Fruit fly (Drosophila melanogaster) whole organism, embryonic: ENCODE results near the gene Spn85F.

ENCODE experiments used
- Atf3 ChIP-seq: fragments of 200-800 bp; sonication (Bioruptor generic); optimal IDR thresholded peaks from 3 replicates; lab custom pipeline; 2016; ENCODE audit warnings: missing biosample characterization, missing genetic modification characterization
- Awh ChIP-seq: fragments of 200-800 bp; sonication (Bioruptor generic); IDR thresholded peaks from 2 replicates; pipeline ENCODE4, ENCODE4 v1.3.6; 2022; ENCODE audit warnings: missing biosample characterization, missing genetic modification characterization
- B-H1 ChIP-seq: fragments of 200-800 bp; sonication (Bioruptor generic); IDR thresholded peaks from 3 replicates; pipeline ENCODE4 v1.3.6; 2022; ENCODE audit warnings: missing biosample characterization, missing genetic modification characterization
- CG1024 ChIP-seq: fragments of 200-800 bp; sonication (Bioruptor generic); IDR thresholded peaks from 2 replicates; pipeline ENCODE4 v1.3.6; 2022; ENCODE audit warnings: missing biosample characterization, missing genetic modification characterization
- CG11560 ChIP-seq: fragments of 200-800 bp; sonication (Bioruptor generic); IDR thresholded peaks from 3 replicates; pipeline ENCODE4 v1.3.6; 2022; ENCODE audit warnings: missing biosample characterization, missing genetic modification characterization
- CG12236 ChIP-seq: fragments of 200-800 bp; sonication (Bioruptor generic); optimal IDR thresholded peaks from 2 replicates; lab custom pipeline; 2016; ENCODE audit warnings: missing biosample characterization, missing genetic modification characterization
- CG12299 ChIP-seq: fragments of 200-800 bp; sonication (Bioruptor generic); optimal IDR thresholded peaks from 2 replicates; lab custom pipeline; 2018; ENCODE audit warnings: missing biosample characterization, mild to moderate bottlenecking, missing genetic modification characterization
- CG12659 ChIP-seq: fragments of 200-800 bp; sonication (Bioruptor generic); optimal IDR thresholded peaks from 3 replicates; lab custom pipeline; 2017; ENCODE audit warnings: mild to moderate bottlenecking, missing biosample characterization, missing genetic modification reagents, missing genetic modification characterization
- CG12744 ChIP-seq: fragments of 200-800 bp; sonication (Bioruptor generic); optimal IDR thresholded peaks from 2 replicates; lab custom pipeline; 2016; ENCODE audit warnings: missing biosample characterization, missing genetic modification characterization
- CG17328 ChIP-seq: fragments of 200-800 bp; sonication (Bioruptor generic); IDR thresholded peaks from 2 replicates; pipeline ENCODE4 v1.3.6; 2022; ENCODE audit warnings: missing biosample characterization, missing genetic modification characterization
- CG17612 ChIP-seq: fragments of 200-800 bp; sonication (Bioruptor generic); IDR thresholded peaks from 2 replicates; pipeline ENCODE4 v1.3.6; 2022; ENCODE audit warnings: missing biosample characterization, missing genetic modification characterization
- CG2129 ChIP-seq: fragments of 200-800 bp; sonication (Bioruptor generic); IDR thresholded peaks from 2 replicates; pipeline ENCODE4 v1.3.6; 2022; ENCODE audit warnings: missing biosample characterization, missing genetic modification characterization; ENCODE audit not compliant: partially characterized antibody
- CG31441 ChIP-seq: fragments of 200-800 bp; sonication (Bioruptor generic); IDR thresholded peaks from 2 replicates; pipeline ENCODE4 v1.3.6; 2022; ENCODE audit warnings: missing biosample characterization, missing genetic modification characterization
- CG43689 ChIP-seq: fragments of 200-800 bp; sonication (Bioruptor generic); IDR thresholded peaks from 2 replicates; pipeline ENCODE4 v1.3.6; 2022; ENCODE audit warnings: missing biosample characterization, missing genetic modification characterization
- CG6254 ChIP-seq: fragments of 200-800 bp; sonication (Bioruptor generic); optimal IDR thresholded peaks from 3 replicates; lab custom pipeline; 2017; ENCODE audit warnings: mild to moderate bottlenecking, missing biosample characterization, missing genetic modification reagents, missing genetic modification characterization
- CG6272 ChIP-seq: fragments of 200-800 bp; sonication (Bioruptor generic); IDR thresholded peaks from 2 replicates; pipeline ENCODE4 v1.3.6; 2022; ENCODE audit warnings: missing biosample characterization, missing genetic modification characterization
- CG7963 ChIP-seq: fragments of 200-800 bp; sonication (Bioruptor generic); IDR thresholded peaks from 3 replicates; pipeline ENCODE4 v1.3.6; 2022; ENCODE audit warnings: missing biosample characterization, missing genetic modification characterization; ENCODE audit not compliant: partially characterized antibody
- CG8290 ChIP-seq, 3 experiments: fragments of 200-800 bp; sonication (Bioruptor generic); optimal IDR thresholded peaks; 2 replicates each; lab custom pipeline; 2016 to 2019; ENCODE audit warnings: missing biosample characterization in 3 of 3, missing genetic modification characterization in 3 of 3, mild to moderate bottlenecking in 2 of 3, moderate library complexity in 1 of 3
- CG9609 ChIP-seq: fragments of 200-800 bp; sonication (Bioruptor generic); optimal IDR thresholded peaks from 3 replicates; lab custom pipeline; 2016; ENCODE audit warnings: missing biosample characterization, missing genetic modification characterization
- CG9817 ChIP-seq: fragments of 200-800 bp; sonication (Bioruptor generic); optimal IDR thresholded peaks from 2 replicates; lab custom pipeline; 2018; ENCODE audit warnings: missing biosample characterization, mild to moderate bottlenecking, missing genetic modification characterization, moderate library complexity
- CTCF ChIP-seq: fragments of 200-800 bp; sonication (Bioruptor generic); optimal IDR thresholded peaks from 2 replicates; lab custom pipeline; 2017; ENCODE audit warnings: missing biosample characterization, mild to moderate bottlenecking, missing genetic modification characterization, moderate library complexity
- Dad ChIP-seq: fragments of 200-800 bp; sonication (Bioruptor generic); optimal IDR thresholded peaks from 3 replicates; lab custom pipeline; 2016; ENCODE audit warnings: missing biosample characterization, missing genetic modification characterization
- Dip2 ChIP-seq: fragments of 200-800 bp; sonication (Bioruptor generic); IDR thresholded peaks from 2 replicates; pipeline ENCODE4 v1.3.6; 2022; ENCODE audit warnings: missing biosample characterization, missing genetic modification characterization
- ERR ChIP-seq: fragments of 200-800 bp; sonication (Bioruptor generic); optimal IDR thresholded peaks from 2 replicates; lab custom pipeline; 2016; ENCODE audit warnings: missing biosample characterization, missing genetic modification characterization
- HmgD ChIP-seq: fragments of 200-800 bp; sonication (Bioruptor generic); optimal IDR thresholded peaks from 3 replicates; lab custom pipeline; 2016; ENCODE audit warnings: missing biosample characterization, missing genetic modification characterization
- Hr3 ChIP-seq: fragments of 200-800 bp; sonication (Bioruptor generic); optimal IDR thresholded peaks from 3 replicates; lab custom pipeline; 2016; ENCODE audit warnings: missing biosample characterization, missing genetic modification characterization
- Lhr ChIP-seq: fragments of 200-800 bp; sonication (Bioruptor generic); optimal IDR thresholded peaks from 3 replicates; lab custom pipeline; 2017; ENCODE audit warnings: mild to moderate bottlenecking, missing biosample characterization, missing genetic modification reagents, missing genetic modification characterization
- Lim3 ChIP-seq: fragments of 200-800 bp; sonication (Bioruptor generic); IDR thresholded peaks from 2 replicates; pipeline ENCODE4 v1.3.6; 2022; ENCODE audit warnings: missing biosample characterization, missing genetic modification characterization
- NK7.1 ChIP-seq: fragments of 200-800 bp; sonication (Bioruptor generic); optimal IDR thresholded peaks from 3 replicates; lab custom pipeline; 2016; ENCODE audit warnings: missing biosample characterization, missing genetic modification characterization
- Nf-YA ChIP-seq: fragments of 200-800 bp; sonication (Bioruptor generic); IDR thresholded peaks from 2 replicates; pipeline ENCODE4 v1.3.6; 2022; ENCODE audit warnings: missing biosample characterization, missing genetic modification characterization
- Ptx1 ChIP-seq: fragments of 200-800 bp; sonication (Bioruptor generic); IDR thresholded peaks from 2 replicates; pipeline ENCODE4 v1.3.6; 2022; ENCODE audit warnings: missing biosample characterization, missing genetic modification characterization
- Sox102F ChIP-seq: fragments of 200-800 bp; sonication (Bioruptor generic); optimal IDR thresholded peaks from 2 replicates; lab custom pipeline; 2018; ENCODE audit warnings: missing biosample characterization, mild to moderate bottlenecking, missing genetic modification characterization, moderate library complexity
- ab ChIP-seq: fragments of 200-800 bp; sonication (Bioruptor generic); optimal IDR thresholded peaks from 2 replicates; lab custom pipeline; 2016; ENCODE audit warnings: missing biosample characterization, missing genetic modification characterization
- ase ChIP-seq: fragments of 200-800 bp; sonication (Bioruptor generic); IDR thresholded peaks from 3 replicates; pipeline ENCODE4 v1.3.6; 2022; ENCODE audit warnings: missing biosample characterization, missing genetic modification characterization
- bab2 ChIP-seq: fragments of 200-800 bp; sonication (Bioruptor generic); optimal IDR thresholded peaks from 2 replicates; lab custom pipeline; 2016; ENCODE audit warnings: missing biosample characterization, missing genetic modification characterization
- dimm ChIP-seq: fragments of 200-800 bp; sonication (Bioruptor generic); IDR thresholded peaks from 2 replicates; pipeline ENCODE4 v1.3.6; 2022; ENCODE audit warnings: missing biosample characterization, missing genetic modification characterization
- gro ChIP-seq: fragments of 200-800 bp; sonication (Bioruptor generic); optimal IDR thresholded peaks from 2 replicates; lab custom pipeline; 2016; ENCODE audit warnings: missing biosample characterization, missing genetic modification characterization
- hb ChIP-seq: fragments of 200-800 bp; sonication (Bioruptor generic); IDR thresholded peaks from 3 replicates; pipeline ENCODE4 v1.3.6; 2022; ENCODE audit warnings: missing biosample characterization, missing genetic modification characterization; ENCODE audit not compliant: partially characterized antibody
- jing ChIP-seq: fragments of 200-800 bp; sonication (Bioruptor generic); optimal IDR thresholded peaks from 2 replicates; lab custom pipeline; 2018; ENCODE audit warnings: missing biosample characterization, mild to moderate bottlenecking, missing genetic modification characterization
- kah ChIP-seq: fragments of 200-800 bp; sonication (Bioruptor generic); optimal IDR thresholded peaks from 2 replicates; lab custom pipeline; 2018; ENCODE audit warnings: missing biosample characterization, mild to moderate bottlenecking, missing genetic modification characterization
- kni ChIP-seq: fragments of 200-800 bp; sonication (Bioruptor generic); optimal IDR thresholded peaks from 3 replicates; lab custom pipeline; 2017; ENCODE audit warnings: mild to moderate bottlenecking, missing biosample characterization, missing genetic modification reagents, missing genetic modification characterization
- lab ChIP-seq: fragments of 200-800 bp; sonication (Bioruptor generic); optimal IDR thresholded peaks from 3 replicates; lab custom pipeline; 2017; ENCODE audit warnings: missing biosample characterization, missing genetic modification characterization, mild to moderate bottlenecking, moderate library complexity, missing genetic modification reagents
- lmd ChIP-seq: fragments of 200-800 bp; sonication (Bioruptor generic); IDR thresholded peaks from 2 replicates; pipeline ENCODE4 v1.3.6; 2022; ENCODE audit warnings: missing biosample characterization, missing genetic modification characterization
- nerfin-1 ChIP-seq: fragments of 200-800 bp; sonication (Bioruptor generic); optimal IDR thresholded peaks from 3 replicates; lab custom pipeline; 2019; ENCODE audit warnings: missing biosample characterization, mild to moderate bottlenecking, missing genetic modification characterization, moderate library complexity
- phol ChIP-seq: fragments of 200-800 bp; sonication (Bioruptor generic); optimal IDR thresholded peaks from 3 replicates; lab custom pipeline; 2018; ENCODE audit warnings: missing biosample characterization, mild to moderate bottlenecking, missing genetic modification characterization, moderate library complexity
- sd ChIP-seq: fragments of 200-800 bp; sonication (Bioruptor generic); optimal IDR thresholded peaks from 3 replicates; lab custom pipeline; 2018; ENCODE audit warnings: missing biosample characterization, mild to moderate bottlenecking, missing genetic modification characterization, moderate library complexity
- shn ChIP-seq: fragments of 200-800 bp; sonication (Bioruptor generic); optimal IDR thresholded peaks from 3 replicates; lab custom pipeline; 2016; ENCODE audit warnings: missing biosample characterization, missing genetic modification characterization
- sqz ChIP-seq: fragments of 200-800 bp; sonication (Bioruptor generic); optimal IDR thresholded peaks from 3 replicates; lab custom pipeline; 2018; ENCODE audit warnings: missing biosample characterization, mild to moderate bottlenecking, missing genetic modification characterization
- ttk ChIP-seq: fragments of 200-800 bp; sonication (Bioruptor generic); IDR thresholded peaks from 2 replicates; pipeline ENCODE4 v2.1.2; 2022; ENCODE audit warnings: missing biosample characterization, missing genetic modification characterization
- usp ChIP-seq: fragments of >200 bp; optimal IDR thresholded peaks from 2 replicates; lab custom pipeline; 2017; ENCODE audit warnings: missing biosample characterization, missing genetic modification characterization
- zen2 ChIP-seq: fragments of 200-800 bp; sonication (Bioruptor generic); IDR thresholded peaks from 3 replicates; pipeline ENCODE4 v1.3.6; 2022; ENCODE audit warnings: missing biosample characterization, missing genetic modification characterization; ENCODE audit not compliant: partially characterized antibody

Gene Spn85F

DNA sequence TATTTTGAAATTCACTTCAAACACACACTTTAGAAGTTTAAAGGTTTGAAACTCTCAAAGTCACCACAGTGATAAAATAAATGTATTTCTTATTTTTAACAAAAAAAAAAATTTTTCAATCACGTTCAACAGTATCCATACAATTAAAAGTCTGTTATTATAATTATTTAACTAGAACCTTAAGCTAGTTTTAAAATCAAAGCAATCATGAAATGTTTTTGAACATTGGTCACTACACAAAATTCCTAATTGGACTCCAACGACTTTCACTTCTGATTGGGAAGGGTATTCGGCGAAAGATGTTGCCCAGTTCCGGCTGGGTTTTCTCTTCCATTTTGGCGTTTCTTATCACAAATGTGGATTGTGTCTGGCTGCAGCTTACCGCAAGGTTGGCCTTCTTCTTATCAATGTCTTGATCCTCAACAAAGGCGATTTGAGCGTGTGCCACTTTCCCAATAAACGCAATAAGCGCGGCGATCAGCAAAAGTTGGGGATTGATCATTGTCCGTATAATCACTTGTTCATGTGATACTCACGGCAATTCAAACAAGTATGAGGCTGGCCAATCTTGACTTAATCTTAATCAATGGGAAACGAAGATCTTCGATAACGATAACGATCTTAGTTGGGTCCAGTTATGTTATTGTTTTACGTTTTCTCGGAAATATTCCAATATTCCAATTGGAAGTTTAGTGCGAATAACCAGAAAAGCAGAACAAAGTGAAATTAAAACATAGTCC is 51.2 kb downstream of the Spn85F start (continued):
- no peak for TF ChIP-seq B-H1 (GFP tag; lab: Robert Waterston, UW)
- no peak for TF ChIP-seq sqz (GFP tag; lab: Kevin White, UChicago)
- TF ChIP-seq Sox102F (GFP tag; lab: Kevin White, UChicago) = no peak
- TF ChIP-seq kni (GFP tag; lab: Kevin White, UChicago) = no peak
- TF ChIP-seq ttk (GFP tag; lab: Robert Waterston, UW) = no peak
- no peak for TF ChIP-seq CG12299 (tag; lab: Kevin White, UChicago)
- TF ChIP-seq CG9609 = no peak
- TF ChIP-seq dimm (GFP tag; lab: Robert Waterston, UW) = no peak
- no peak for TF ChIP-seq CG43689 (GFP tag; lab: Robert Waterston, UW)
- TF ChIP-seq Awh (GFP tag; lab: Robert Waterston, UW) = no peak
- peak; percentile 37; the same call in 1 of the 2 replicates for TF ChIP-seq Ptx1 (GFP tag; lab: Robert Waterston, UW)
- no peak for TF ChIP-seq CG6272 (GFP tag; lab: Robert Waterston, UW)
- no peak for TF ChIP-seq CG11560 (tag; lab: Robert Waterston, UW)
- no peak for TF ChIP-seq CG17612
- TF ChIP-seq zen2 = no peak
- TF ChIP-seq bab2 (GFP tag; lab: Kevin White, UChicago) = no peak
- no peak for TF ChIP-seq kah (GFP tag; lab: Kevin White, UChicago)
- TF ChIP-seq Lhr (GFP tag; lab: Kevin White, UChicago) = no peak
- no peak for TF ChIP-seq CG12236 (GFP tag; lab: Kevin White, UChicago)
- TF ChIP-seq Dip2 (GFP tag; lab: Robert Waterston, UW) = no peak
- no peak for TF ChIP-seq usp (GFP tag; lab: Kevin White, UChicago)
- no peak for TF ChIP-seq CG6254 (GFP tag; lab: Kevin White, UChicago)
- no peak for TF ChIP-seq NK7.1 (GFP tag; lab: Kevin White, UChicago)
- TF ChIP-seq Lim3 (GFP tag; lab: Robert Waterston, UW) = no peak
- no peak for TF ChIP-seq shn (GFP tag; lab: Kevin White, UChicago)
- no peak for TF ChIP-seq CG2129
- TF ChIP-seq sd (tag; lab: Kevin White, UChicago) = no peak
- TF ChIP-seq CG31441 (GFP tag; lab: Robert Waterston, UW) = peak; percentile 56
- TF ChIP-seq ab (GFP tag; lab: Kevin White, UChicago) = no peak
- TF ChIP-seq Hr3 = no peak
- TF ChIP-seq CG9817 (tag; lab: Kevin White, UChicago) = no peak
- TF ChIP-seq Nf-YA = no peak
- peak; percentile 48 for TF ChIP-seq CG12659 (GFP tag; lab: Kevin White, UChicago)
- TF ChIP-seq ERR = no peak
- no peak for TF ChIP-seq Atf3
- TF ChIP-seq lab (GFP tag; lab: Kevin White, UChicago) = no peak
- TF ChIP-seq CTCF (GFP tag; lab: Kevin White, UChicago) = no peak
- TF ChIP-seq hb (GFP tag; lab: Robert Waterston, UW) = no peak
- TF ChIP-seq nerfin-1 (tag; lab: Kevin White, UChicago) = no peak
- TF ChIP-seq CG17328 (GFP tag; lab: Robert Waterston, UW) = no peak
- no peak for TF ChIP-seq CG7963
- TF ChIP-seq HmgD (GFP tag; lab: Kevin White, UChicago) = no peak
- no peak for TF ChIP-seq Dad (GFP tag; lab: Kevin White, UChicago)
- no peak for TF ChIP-seq ase (GFP tag; lab: Robert Waterston, UW)
- TF ChIP-seq CG12744 (GFP tag; lab: Kevin White, UChicago) = no peak
- TF ChIP-seq jing (GFP tag; lab: Kevin White, UChicago) = no peak
- no peak for TF ChIP-seq lmd (GFP tag; lab: Robert Waterston, UW)
- TF ChIP-seq CG8290 (GFP tag; optimal IDR thresholded peaks at IDR 0.05; lab: Kevin White, UChicago) = no peak
- no peak for TF ChIP-seq CG8290 (tag; optimal IDR thresholded peaks at IDR 0.05; lab: Kevin White, UChicago)
- peak; percentile 52 for TF ChIP-seq phol
- TF ChIP-seq gro = no peak
- no peak for TF ChIP-seq CG1024 (GFP tag; lab: Robert Waterston, UW)
